Fruit fly (Drosophila melanogaster) whole organism, embryonic: ENCODE data around the gene MRG15.

Experiments used
- ATbp ChIP-seq: fragments of 200-800 bp; sonication (Bioruptor generic); optimal IDR thresholded peaks from 2 replicates; lab custom pipeline; 2017; ENCODE audit warnings: missing biosample characterization, mild to moderate bottlenecking, missing genetic modification characterization, missing genetic modification reagents
- Ada2b ChIP-seq: fragments of 200-800 bp; sonication (Bioruptor generic); IDR thresholded peaks from 2 replicates; pipeline ENCODE4 v1.3.6; 2022; ENCODE audit warnings: missing biosample characterization, missing genetic modification characterization
- Aef1 ChIP-seq: fragments of 200-800 bp; sonication (Bioruptor generic); IDR thresholded peaks from 3 replicates; pipeline ENCODE4 v1.3.6; 2022; ENCODE audit warnings: missing biosample characterization, missing genetic modification characterization
- B-H1 ChIP-seq: fragments of 200-800 bp; sonication (Bioruptor generic); IDR thresholded peaks from 3 replicates; pipeline ENCODE4 v1.3.6; 2022; ENCODE audit warnings: missing biosample characterization, missing genetic modification characterization
- CG10274 ChIP-seq: fragments of 200-800 bp; sonication (Bioruptor generic); optimal IDR thresholded peaks from 3 replicates; lab custom pipeline; 2017; ENCODE audit warnings: missing biosample characterization, mild to moderate bottlenecking, missing genetic modification characterization
- CG10366 ChIP-seq: fragments of 200-800 bp; sonication (Bioruptor generic); IDR thresholded peaks from 2 replicates; pipeline ENCODE4 v1.3.6; 2022; ENCODE audit warnings: missing biosample characterization, missing genetic modification characterization
- CG10431 ChIP-seq: fragments of 200-800 bp; sonication (Bioruptor generic); optimal IDR thresholded peaks from 3 replicates; lab custom pipeline; 2018; ENCODE audit warnings: missing biosample characterization, mild to moderate bottlenecking, missing genetic modification characterization
- CG11723 ChIP-seq: fragments of 200-800 bp; sonication (Bioruptor generic); optimal IDR thresholded peaks from 2 replicates; lab custom pipeline; 2017; ENCODE audit warnings: missing biosample characterization, mild to moderate bottlenecking, missing genetic modification characterization
- CG12659 ChIP-seq: fragments of 200-800 bp; sonication (Bioruptor generic); optimal IDR thresholded peaks from 3 replicates; lab custom pipeline; 2017; ENCODE audit warnings: mild to moderate bottlenecking, missing biosample characterization, missing genetic modification reagents, missing genetic modification characterization
- CG17186 ChIP-seq: fragments of 200-800 bp; sonication (Bioruptor generic); optimal IDR thresholded peaks from 3 replicates; lab custom pipeline; 2017; ENCODE audit warnings: missing biosample characterization, missing genetic modification reagents, missing genetic modification characterization
- CG17829 ChIP-seq: fragments of 200-800 bp; optimal IDR thresholded peaks from 2 replicates; lab custom pipeline; 2019; ENCODE audit warnings: missing biosample characterization, mild to moderate bottlenecking, missing genetic modification characterization, moderate library complexity
- CG3163 ChIP-seq: fragments of 200-800 bp; sonication (Bioruptor generic); optimal IDR thresholded peaks from 3 replicates; lab custom pipeline; 2016; ENCODE audit warnings: missing biosample characterization, missing genetic modification characterization
- CG32767 ChIP-seq: fragments of 200-800 bp; sonication (Bioruptor generic); IDR thresholded peaks from 2 replicates; pipeline ENCODE4 v1.3.6; 2022; ENCODE audit warnings: missing biosample characterization, missing genetic modification characterization
- CG3407 ChIP-seq: fragments of 200-800 bp; sonication (Bioruptor generic); optimal IDR thresholded peaks from 2 replicates; lab custom pipeline; 2018; ENCODE audit warnings: missing biosample characterization, mild to moderate bottlenecking, missing genetic modification characterization
- CG3838 ChIP-seq: fragments of 200-800 bp; sonication (Bioruptor generic); optimal IDR thresholded peaks from 3 replicates; lab custom pipeline; 2016; ENCODE audit warnings: missing biosample characterization, missing genetic modification characterization
- CG4282 ChIP-seq: fragments of 200-800 bp; sonication (Bioruptor generic); optimal IDR thresholded peaks from 2 replicates; lab custom pipeline; 2016; ENCODE audit warnings: missing biosample characterization, missing genetic modification characterization
- CG43689 ChIP-seq: fragments of 200-800 bp; sonication (Bioruptor generic); IDR thresholded peaks from 2 replicates; pipeline ENCODE4 v1.3.6; 2022; ENCODE audit warnings: missing biosample characterization, missing genetic modification characterization
- CG4854 ChIP-seq: fragments of 200-800 bp; sonication (Bioruptor generic); optimal IDR thresholded peaks from 2 replicates; lab custom pipeline; 2016; ENCODE audit warnings: missing biosample characterization, missing genetic modification characterization, inconsistent platforms
- CG7928 ChIP-seq: fragments of 200-800 bp; sonication (Bioruptor generic); optimal IDR thresholded peaks from 2 replicates; lab custom pipeline; 2017; ENCODE audit warnings: missing biosample characterization, mild to moderate bottlenecking, missing genetic modification characterization
- CG7963 ChIP-seq: fragments of 200-800 bp; sonication (Bioruptor generic); IDR thresholded peaks from 3 replicates; pipeline ENCODE4 v1.3.6; 2022; ENCODE audit warnings: missing biosample characterization, missing genetic modification characterization; ENCODE audit not compliant: partially characterized antibody
- CG9727 ChIP-seq: fragments of 200-800 bp; sonication (Bioruptor generic); optimal IDR thresholded peaks from 3 replicates; lab custom pipeline; 2017; ENCODE audit warnings: missing biosample characterization, mild to moderate bottlenecking, missing genetic modification characterization
- CG9932 ChIP-seq: fragments of 200-800 bp; sonication (Bioruptor generic); IDR thresholded peaks from 2 replicates; pipeline ENCODE4 v1.3.6; 2022; ENCODE audit warnings: missing biosample characterization, missing genetic modification characterization
- CHES-1-like ChIP-seq: fragments of 200-800 bp; sonication (Bioruptor generic); optimal IDR thresholded peaks from 2 replicates; lab custom pipeline; 2016; ENCODE audit warnings: missing biosample characterization, missing genetic modification characterization
- D19B ChIP-seq: fragments of 200-800 bp; sonication (Bioruptor generic); optimal IDR thresholded peaks from 2 replicates; lab custom pipeline; 2017; ENCODE audit warnings: missing biosample characterization, mild to moderate bottlenecking, missing genetic modification characterization
- Dad ChIP-seq: fragments of 200-800 bp; sonication (Bioruptor generic); optimal IDR thresholded peaks from 3 replicates; lab custom pipeline; 2016; ENCODE audit warnings: missing biosample characterization, missing genetic modification characterization
- Deaf1 ChIP-seq: fragments of 200-800 bp; optimal IDR thresholded peaks from 3 replicates; lab custom pipeline; 2019; ENCODE audit warnings: missing biosample characterization, mild to moderate bottlenecking, missing genetic modification characterization, moderate library complexity
- Dll ChIP-seq: fragments of 200-800 bp; sonication (Bioruptor generic); IDR thresholded peaks from 4 replicates; pipeline ENCODE4 v1.3.6; 2022; ENCODE audit warnings: missing biosample characterization, missing genetic modification characterization; ENCODE audit not compliant: partially characterized antibody
- Doc3 ChIP-seq: fragments of 200-800 bp; sonication (Bioruptor generic); IDR thresholded peaks from 3 replicates; pipeline ENCODE4 v1.3.6; 2022; ENCODE audit warnings: missing biosample characterization, missing genetic modification characterization; ENCODE audit not compliant: partially characterized antibody
- Elba2 ChIP-seq: fragments of 200-800 bp; sonication (Bioruptor generic); optimal IDR thresholded peaks from 3 replicates; lab custom pipeline; 2016; ENCODE audit warnings: missing biosample characterization, missing genetic modification characterization
- Fer2 ChIP-seq: fragments of 200-800 bp; sonication (Bioruptor generic); optimal IDR thresholded peaks from 2 replicates; lab custom pipeline; 2018; ENCODE audit warnings: missing biosample characterization, mild to moderate bottlenecking, missing genetic modification characterization, moderate library complexity
- HLHmδ ChIP-seq: fragments of 200-800 bp; sonication (Bioruptor generic); optimal IDR thresholded peaks from 2 replicates; lab custom pipeline; 2018; ENCODE audit warnings: missing biosample characterization, mild to moderate bottlenecking, missing genetic modification characterization, moderate library complexity
- Med ChIP-seq: fragments of 200-800 bp; sonication (Bioruptor generic); peaks from one replicate; lab custom pipeline; 2016; ENCODE audit warnings: missing biosample characterization, missing genetic modification characterization, mild to moderate bottlenecking, inconsistent platforms, moderate library complexity
- Oaz ChIP-seq: fragments of 200-800 bp; sonication (Bioruptor generic); IDR thresholded peaks from 2 replicates; pipeline ENCODE4 v1.3.6; 2022; ENCODE audit warnings: missing biosample characterization, missing genetic modification characterization
- Oli ChIP-seq: fragments of 200-800 bp; sonication (Bioruptor generic); optimal IDR thresholded peaks from 2 replicates; lab custom pipeline; 2018; ENCODE audit warnings: missing biosample characterization, mild to moderate bottlenecking, missing genetic modification characterization, moderate library complexity
- Sox102F ChIP-seq: fragments of 200-800 bp; sonication (Bioruptor generic); optimal IDR thresholded peaks from 2 replicates; lab custom pipeline; 2018; ENCODE audit warnings: missing biosample characterization, mild to moderate bottlenecking, missing genetic modification characterization, moderate library complexity
- br ChIP-seq: fragments of >200 bp; optimal IDR thresholded peaks from 2 replicates; lab custom pipeline; 2017
- chn ChIP-seq: fragments of 200-800 bp; sonication (Bioruptor generic); optimal IDR thresholded peaks from 2 replicates; lab custom pipeline; 2016; ENCODE audit warnings: missing biosample characterization, missing genetic modification characterization
- crc ChIP-seq: fragments of 200-800 bp; sonication (Bioruptor generic); optimal IDR thresholded peaks from 2 replicates; lab custom pipeline; 2016; ENCODE audit warnings: missing biosample characterization, missing genetic modification characterization
- danr ChIP-seq: fragments of 200-800 bp; sonication (Bioruptor generic); IDR thresholded peaks from 2 replicates; pipeline ENCODE4 v1.3.6; 2022; ENCODE audit warnings: missing biosample characterization, missing genetic modification characterization
- eyg ChIP-seq: fragments of 200-800 bp; sonication (Bioruptor generic); optimal IDR thresholded peaks from 3 replicates; lab custom pipeline; 2016; ENCODE audit warnings: missing biosample characterization, missing genetic modification characterization
- grn ChIP-seq: fragments of 200-800 bp; sonication (Bioruptor generic); optimal IDR thresholded peaks from 3 replicates; lab custom pipeline; 2017; ENCODE audit warnings: missing biosample characterization, missing genetic modification characterization
- gro ChIP-seq: fragments of 200-800 bp; sonication (Bioruptor generic); optimal IDR thresholded peaks from 2 replicates; lab custom pipeline; 2016; ENCODE audit warnings: missing biosample characterization, missing genetic modification characterization
- lmd ChIP-seq: fragments of 200-800 bp; sonication (Bioruptor generic); IDR thresholded peaks from 2 replicates; pipeline ENCODE4 v1.3.6; 2022; ENCODE audit warnings: missing biosample characterization, missing genetic modification characterization
- pb ChIP-seq: fragments of 200-800 bp; sonication (Bioruptor generic); optimal IDR thresholded peaks from 3 replicates; lab custom pipeline; 2016; ENCODE audit warnings: missing biosample characterization, missing genetic modification characterization
- pfk ChIP-seq: fragments of 200-800 bp; sonication (Bioruptor generic); optimal IDR thresholded peaks from 2 replicates; lab custom pipeline; 2018; ENCODE audit warnings: missing biosample characterization, mild to moderate bottlenecking, missing genetic modification characterization, moderate library complexity
- pros ChIP-seq: fragments of 200-800 bp; sonication (Bioruptor generic); optimal IDR thresholded peaks from 3 replicates; lab custom pipeline; 2019; ENCODE audit warnings: missing biosample characterization, mild to moderate bottlenecking, missing genetic modification characterization, moderate library complexity
- sisA ChIP-seq: fragments of 200-800 bp; sonication (Bioruptor generic); IDR thresholded peaks from 2 replicates; pipeline ENCODE4 v1.3.6; 2022; ENCODE audit warnings: missing biosample characterization, missing genetic modification characterization
- tap ChIP-seq: fragments of 200-800 bp; optimal IDR thresholded peaks from 3 replicates; lab custom pipeline; 2019; ENCODE audit warnings: missing biosample characterization, mild to moderate bottlenecking, missing genetic modification characterization, moderate library complexity
- toy ChIP-seq: fragments of 200-800 bp; sonication (Bioruptor generic); IDR thresholded peaks from 2 replicates; pipeline ENCODE4 v1.3.6; 2022; ENCODE audit warnings: missing biosample characterization, missing genetic modification characterization
- usp ChIP-seq: fragments of >200 bp; optimal IDR thresholded peaks from 2 replicates; lab custom pipeline; 2017; ENCODE audit warnings: missing biosample characterization, missing genetic modification characterization
- wdn ChIP-seq: fragments of 200-800 bp; sonication (Bioruptor generic); IDR thresholded peaks from 2 replicates; pipeline ENCODE4 v1.3.6; 2022; ENCODE audit warnings: missing biosample characterization, missing genetic modification characterization

MRG15 gene

DNA sequence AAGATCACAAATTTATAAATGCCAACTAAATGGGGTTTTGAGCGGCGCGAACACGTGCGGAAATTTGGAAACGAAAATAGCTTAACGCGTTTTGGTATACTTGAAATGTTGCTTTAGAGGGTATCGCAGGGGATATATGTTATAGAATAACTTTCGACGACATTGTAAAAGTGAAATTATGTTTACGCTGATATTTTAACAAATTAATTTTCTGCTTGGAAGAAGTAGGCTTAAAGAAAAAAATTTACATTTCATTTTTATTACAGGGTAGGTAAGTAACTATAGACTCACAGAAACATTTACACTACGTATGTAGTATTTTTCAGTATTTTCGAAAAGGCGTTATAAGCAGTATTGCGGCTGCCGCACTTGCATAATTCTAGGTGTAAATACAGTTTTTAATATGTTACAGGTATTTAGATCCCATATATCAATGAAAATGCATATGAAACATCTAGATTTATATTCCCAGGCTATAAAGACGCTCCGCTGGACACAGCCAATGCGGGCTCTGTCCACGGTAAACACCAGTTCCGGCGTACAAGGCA lies 48.5 kb downstream of the MRG15 start, which contains the start of the genes Art3 and mRpS10 (continued):
- TF ChIP-seq Oaz (GFP tag; lab: Robert Waterston, UW): peak; percentile 100
- TF ChIP-seq CG32767 (GFP tag; lab: Robert Waterston, UW): peak; percentile 100
- peak; percentile 100 for TF ChIP-seq Ada2b (GFP tag; lab: Robert Waterston, UW)
- TF ChIP-seq CG4854 (GFP tag; lab: Kevin White, UChicago): peak; percentile 100
- peak; percentile 94 for TF ChIP-seq Deaf1 (tag; lab: Kevin White, UChicago)
- TF ChIP-seq Elba2: peak; percentile 100
- peak; percentile 92 for TF ChIP-seq pros
- peak; percentile 100 for TF ChIP-seq pb
- TF ChIP-seq CG7963 (GFP tag; lab: Robert Waterston, UW): no peak
- no peak for TF ChIP-seq usp (GFP tag; lab: Kevin White, UChicago)
- peak; percentile 99 for TF ChIP-seq crc (GFP tag; lab: Kevin White, UChicago)
- peak; percentile 99 for TF ChIP-seq CG43689 (GFP tag; lab: Robert Waterston, UW)
- peak; percentile 100 for TF ChIP-seq sisA (GFP tag; lab: Robert Waterston, UW)
- peak; percentile 99 for TF ChIP-seq CG10431 (GFP tag; lab: Kevin White, UChicago)
- peak; percentile 99 for TF ChIP-seq CG3838 (GFP tag; lab: Kevin White, UChicago)
- peak; percentile 100 for TF ChIP-seq tap (tag; lab: Kevin White, UChicago)
- no peak for TF ChIP-seq Doc3 (GFP tag; lab: Robert Waterston, UW)
- peak; percentile 100 for TF ChIP-seq wdn
- peak; percentile 100 for TF ChIP-seq Dad (GFP tag; lab: Kevin White, UChicago)
- TF ChIP-seq CG10274 (GFP tag; lab: Kevin White, UChicago): peak; percentile 96
- peak; percentile 100 for TF ChIP-seq CG9727
- TF ChIP-seq CG3407 (GFP tag; lab: Kevin White, UChicago): peak; percentile 99
- TF ChIP-seq CHES-1-like: peak; percentile 100
- TF ChIP-seq eyg (GFP tag; lab: Kevin White, UChicago): peak; percentile 100
- peak; percentile 96 for TF ChIP-seq CG3163
- peak; percentile 100 for TF ChIP-seq Fer2
- peak; percentile 100 for TF ChIP-seq Aef1
- peak; percentile 100 for TF ChIP-seq Med (GFP tag; lab: Kevin White, UChicago)
- TF ChIP-seq pfk (GFP tag; lab: Kevin White, UChicago): peak; percentile 84
- peak; percentile 98 for TF ChIP-seq CG4282 (GFP tag; lab: Kevin White, UChicago)
- peak; percentile 100 for TF ChIP-seq CG12659 (GFP tag; lab: Kevin White, UChicago)
- TF ChIP-seq HLHmδ: no peak
- peak; percentile 100 for TF ChIP-seq CG17829 (tag; lab: Kevin White, UChicago)
- peak; percentile 99 for TF ChIP-seq CG11723 (GFP tag; lab: Kevin White, UChicago)
- peak; percentile 100 for TF ChIP-seq chn
- peak; percentile 98 for TF ChIP-seq CG17186 (GFP tag; lab: Kevin White, UChicago)
- peak; percentile 99 for TF ChIP-seq ATbp (GFP tag; lab: Kevin White, UChicago)
- peak; percentile 100 for TF ChIP-seq gro (GFP tag; lab: Kevin White, UChicago)
- peak; percentile 100 for TF ChIP-seq Sox102F (GFP tag; lab: Kevin White, UChicago)
- peak; percentile 100 for TF ChIP-seq B-H1 (GFP tag; lab: Robert Waterston, UW)
- TF ChIP-seq Oli (tag; lab: Kevin White, UChicago): peak; percentile 100
- TF ChIP-seq grn: peak; percentile 95
- no peak for TF ChIP-seq Dll (GFP tag; lab: Robert Waterston, UW)
- peak; percentile 100 for TF ChIP-seq lmd (GFP tag; lab: Robert Waterston, UW)
- TF ChIP-seq br (lab: Kevin White, UChicago): no peak
- TF ChIP-seq CG7928: peak; percentile 89
- peak; percentile 100 for TF ChIP-seq toy (GFP tag; lab: Robert Waterston, UW)
- peak; percentile 100 for TF ChIP-seq CG10366 (GFP tag; lab: Robert Waterston, UW)
- TF ChIP-seq danr: peak; percentile 100
- TF ChIP-seq CG9932: peak; percentile 100
- peak; percentile 100 for TF ChIP-seq D19B (GFP tag; lab: Kevin White, UChicago)
